Fruit fly (Drosophila melanogaster) whole organism, wandering third instar larva: Measurements from ENCODE around the gene fred.

ENCODE experiments used
- dsf ChIP-seq: sonication (Bioruptor generic); optimal IDR thresholded peaks from 2 replicates; lab custom pipeline; 2016; ENCODE audit warnings: missing biosample characterization, missing genetic modification characterization, borderline replicate concordance
- lola ChIP-seq: fragments of >200 bp; optimal IDR thresholded peaks from 2 replicates; lab custom pipeline; 2017; ENCODE audit warnings: missing biosample characterization, missing genetic modification characterization

DNA sequence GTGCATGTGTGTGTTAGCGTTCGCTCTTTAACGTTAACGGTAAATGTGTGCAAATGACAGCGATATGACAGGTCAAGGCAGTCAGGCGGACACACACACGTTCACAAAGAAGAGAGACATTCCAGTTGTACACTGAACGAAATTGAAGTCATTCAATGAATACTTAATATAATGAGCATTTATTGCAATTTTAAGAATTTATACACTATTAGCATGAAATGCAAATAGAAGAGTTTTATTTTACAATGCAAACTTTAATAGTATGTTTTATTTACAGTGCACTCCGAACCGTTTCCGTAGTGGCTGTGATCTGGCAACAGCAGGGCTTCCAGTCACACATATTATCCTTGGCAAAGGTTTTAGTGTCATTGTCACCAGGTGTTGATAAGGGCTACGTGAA is 56.5 kb downstream of the fred start:
- TF ChIP-seq lola (GFP tag; lab: Kevin White, UChicago) (no peak), dsf (GFP tag; lab: Kevin White, UChicago) (no peak)
